Fruit fly (Drosophila melanogaster) whole organism, wandering third instar larva: Measurements from ENCODE around the gene Klp98A.

Experiments used
- Abd-B ChIP-seq: fragments of >200 bp; optimal IDR thresholded peaks from 2 replicates; lab custom pipeline; 2017; ENCODE audit warnings: missing biosample characterization, missing genetic modification characterization
- CG32264 ChIP-seq: fragments of 200-800 bp; sonication (Bioruptor generic); optimal IDR thresholded peaks from 2 replicates; lab custom pipeline; 2016; ENCODE audit warnings: missing biosample characterization, missing genetic modification characterization
- CG9705 ChIP-seq: fragments of 200-800 bp; sonication (Bioruptor generic); optimal IDR thresholded peaks from 2 replicates; lab custom pipeline; 2018; ENCODE audit warnings: missing biosample characterization, mild to moderate bottlenecking, missing genetic modification characterization
- CrebA ChIP-seq: fragments of 200-800 bp; sonication (Bioruptor generic); optimal IDR thresholded peaks from 2 replicates; lab custom pipeline; 2016; ENCODE audit warnings: missing biosample characterization, mild to moderate bottlenecking, missing genetic modification characterization, borderline replicate concordance
- Dfd ChIP-seq: fragments of >200 bp; optimal IDR thresholded peaks from 2 replicates; lab custom pipeline; 2017; ENCODE audit warnings: missing biosample characterization, missing genetic modification characterization
- Dif ChIP-seq: fragments of 200-275, 200-300 bp; sonication (Bioruptor generic); optimal IDR thresholded peaks from 2 replicates; lab custom pipeline; 2018; ENCODE audit warnings: missing biosample characterization, missing genetic modification characterization; ENCODE audit not compliant: partially characterized antibody
- GATAd ChIP-seq: sonication (Bioruptor generic); optimal IDR thresholded peaks from 2 replicates; lab custom pipeline; 2016; ENCODE audit warnings: missing biosample characterization, missing genetic modification characterization
- HLH106 ChIP-seq: fragments of 200-800 bp; optimal IDR thresholded peaks from 3 replicates; lab custom pipeline; 2019; ENCODE audit warnings: missing biosample characterization, mild to moderate bottlenecking, missing genetic modification characterization, moderate library complexity
- Hnf4 ChIP-seq: fragments of 200-800 bp; sonication (Bioruptor generic); optimal IDR thresholded peaks from 2 replicates; lab custom pipeline; 2016; ENCODE audit warnings: missing biosample characterization, mild to moderate bottlenecking, missing genetic modification characterization
- Hr78 ChIP-seq: fragments of >200 bp; optimal IDR thresholded peaks from 2 replicates; lab custom pipeline; 2017; ENCODE audit warnings: missing biosample characterization, missing genetic modification characterization
- Hr83 ChIP-seq: fragments of 200-300 bp; sonication (Bioruptor generic); optimal IDR thresholded peaks from 2 replicates; lab custom pipeline; 2016; ENCODE audit warnings: missing biosample characterization, mild to moderate bottlenecking, missing genetic modification characterization, moderate library complexity; ENCODE audit not compliant: poor library complexity, severe bottlenecking
- Jra ChIP-seq: sonication (Bioruptor generic); optimal IDR thresholded peaks from 2 replicates; lab custom pipeline; 2016; ENCODE audit warnings: missing biosample characterization, missing genetic modification characterization
- Mio ChIP-seq: sonication (Bioruptor generic); optimal IDR thresholded peaks from 2 replicates; lab custom pipeline; 2016; ENCODE audit warnings: missing biosample characterization, missing genetic modification characterization
- Myc ChIP-seq: fragments of >200 bp; optimal IDR thresholded peaks from 2 replicates; lab custom pipeline; 2017
- N ChIP-seq: fragments of >200 bp; optimal IDR thresholded peaks from 2 replicates; lab custom pipeline; 2018; ENCODE audit warnings: missing biosample characterization, missing external identifiers, missing genetic modification characterization
- OdsH ChIP-seq: fragments of 200-800 bp; sonication (Bioruptor generic); optimal IDR thresholded peaks from 2 replicates; lab custom pipeline; 2016; ENCODE audit warnings: missing biosample characterization, mild to moderate bottlenecking, missing genetic modification characterization
- Rel ChIP-seq, 2 experiments: fragments of 200-800 bp; sonication (Bioruptor generic) in 1 of 2; optimal IDR thresholded peaks; 2 replicates in 1 of 2; 3 replicates in 1 of 2; lab custom pipeline; 2016 to 2019; ENCODE audit warnings: mild to moderate bottlenecking in 2 of 2, missing biosample characterization in 2 of 2, missing genetic modification characterization in 2 of 2, moderate library complexity in 1 of 2
- Sp1 ChIP-seq: fragments of 200-800 bp; sonication (Bioruptor generic); optimal IDR thresholded peaks from 3 replicates; lab custom pipeline; 2019; ENCODE audit warnings: missing biosample characterization, mild to moderate bottlenecking, missing genetic modification characterization, moderate library complexity
- Vsx2 ChIP-seq: fragments of 200-300, 225-300 bp; sonication (Bioruptor generic); optimal IDR thresholded peaks from 2 replicates; lab custom pipeline; 2018; ENCODE audit warnings: missing biosample characterization, missing genetic modification characterization; ENCODE audit not compliant: partially characterized antibody
- br ChIP-seq: fragments of 200-800 bp; sonication (Bioruptor generic); optimal IDR thresholded peaks from 2 replicates; lab custom pipeline; 2016; ENCODE audit warnings: missing biosample characterization, missing genetic modification characterization
- brk ChIP-seq: fragments of 200-800 bp; sonication (Bioruptor generic); optimal IDR thresholded peaks from 2 replicates; lab custom pipeline; 2016; ENCODE audit warnings: missing biosample characterization, mild to moderate bottlenecking, missing genetic modification characterization
- dl ChIP-seq, 2 experiments: fragments of 175-275, 200-275 bp in 1 of 2; fragments of 200-275 bp in 1 of 2; sonication (Bioruptor generic); optimal IDR thresholded peaks; lab custom pipeline; 2018; ENCODE audit warnings: mild to moderate bottlenecking in 2 of 2, missing biosample characterization in 2 of 2, missing genetic modification characterization in 2 of 2, moderate library complexity in 2 of 2; ENCODE audit not compliant: partially characterized antibody in 2 of 2, insufficient read depth in 1 of 2
- dmrt93B ChIP-seq: fragments of 200-800 bp; sonication (Bioruptor generic); optimal IDR thresholded peaks from 2 replicates; lab custom pipeline; 2018; ENCODE audit warnings: missing biosample characterization, mild to moderate bottlenecking, missing genetic modification characterization
- dsf ChIP-seq: sonication (Bioruptor generic); optimal IDR thresholded peaks from 2 replicates; lab custom pipeline; 2016; ENCODE audit warnings: missing biosample characterization, missing genetic modification characterization, borderline replicate concordance
- ey ChIP-seq: fragments of 200-800 bp; sonication (Bioruptor generic); optimal IDR thresholded peaks from 2 replicates; lab custom pipeline; 2016; ENCODE audit warnings: missing biosample characterization, missing genetic modification characterization
- foxo ChIP-seq, 2 experiments: fragments of 200-800 bp; sonication (Bioruptor generic); optimal IDR thresholded peaks; 2 replicates in 1 of 2; 3 replicates in 1 of 2; lab custom pipeline; 2016 to 2017; ENCODE audit warnings: missing biosample characterization in 2 of 2, missing genetic modification characterization in 2 of 2
- fru ChIP-seq: fragments of 200-800 bp; sonication (Bioruptor generic); optimal IDR thresholded peaks from 3 replicates; lab custom pipeline; 2016; ENCODE audit warnings: missing biosample characterization, mild to moderate bottlenecking, missing genetic modification characterization
- h ChIP-seq: fragments of 200-800 bp; sonication (Bioruptor generic); optimal IDR thresholded peaks from 3 replicates; lab custom pipeline; 2016; ENCODE audit warnings: missing biosample characterization, mild to moderate bottlenecking, missing genetic modification characterization
- jim ChIP-seq: fragments of 175-275, 200-325 bp; sonication (Bioruptor generic); optimal IDR thresholded peaks from 2 replicates; lab custom pipeline; 2016; ENCODE audit warnings: missing biosample characterization, mild to moderate bottlenecking, missing genetic modification characterization
- lola ChIP-seq: fragments of >200 bp; optimal IDR thresholded peaks from 2 replicates; lab custom pipeline; 2017; ENCODE audit warnings: missing biosample characterization, missing genetic modification characterization
- pan ChIP-seq: fragments of >200 bp; optimal IDR thresholded peaks from 2 replicates; lab custom pipeline; 2017
- psq ChIP-seq: fragments of 200-800 bp; sonication (Bioruptor generic); optimal IDR thresholded peaks from 3 replicates; lab custom pipeline; 2017; ENCODE audit warnings: missing biosample characterization, mild to moderate bottlenecking, missing genetic modification characterization, moderate library complexity
- rgr ChIP-seq: fragments of 200-800 bp; sonication (Bioruptor generic); optimal IDR thresholded peaks from 3 replicates; lab custom pipeline; 2016; ENCODE audit warnings: missing biosample characterization, mild to moderate bottlenecking, missing genetic modification characterization
- sage ChIP-seq: fragments of 200-800 bp; sonication (Bioruptor generic); optimal IDR thresholded peaks from 2 replicates; lab custom pipeline; 2016; ENCODE audit warnings: missing biosample characterization, mild to moderate bottlenecking, missing genetic modification characterization
- sv ChIP-seq: fragments of 200-800 bp; sonication (Bioruptor generic); optimal IDR thresholded peaks from 3 replicates; lab custom pipeline; 2016; ENCODE audit warnings: missing biosample characterization, missing genetic modification characterization
- tai ChIP-seq: sonication (Bioruptor generic); optimal IDR thresholded peaks from 2 replicates; lab custom pipeline; 2016; ENCODE audit warnings: missing biosample characterization, missing genetic modification characterization
- usp ChIP-seq: fragments of >200 bp; optimal IDR thresholded peaks from 2 replicates; lab custom pipeline; 2017; ENCODE audit warnings: missing biosample characterization, missing genetic modification characterization
- woc ChIP-seq: sonication (Bioruptor generic); optimal IDR thresholded peaks from 2 replicates; lab custom pipeline; 2016; ENCODE audit warnings: missing biosample characterization, mild to moderate bottlenecking, missing genetic modification characterization

The Klp98A gene

DNA sequence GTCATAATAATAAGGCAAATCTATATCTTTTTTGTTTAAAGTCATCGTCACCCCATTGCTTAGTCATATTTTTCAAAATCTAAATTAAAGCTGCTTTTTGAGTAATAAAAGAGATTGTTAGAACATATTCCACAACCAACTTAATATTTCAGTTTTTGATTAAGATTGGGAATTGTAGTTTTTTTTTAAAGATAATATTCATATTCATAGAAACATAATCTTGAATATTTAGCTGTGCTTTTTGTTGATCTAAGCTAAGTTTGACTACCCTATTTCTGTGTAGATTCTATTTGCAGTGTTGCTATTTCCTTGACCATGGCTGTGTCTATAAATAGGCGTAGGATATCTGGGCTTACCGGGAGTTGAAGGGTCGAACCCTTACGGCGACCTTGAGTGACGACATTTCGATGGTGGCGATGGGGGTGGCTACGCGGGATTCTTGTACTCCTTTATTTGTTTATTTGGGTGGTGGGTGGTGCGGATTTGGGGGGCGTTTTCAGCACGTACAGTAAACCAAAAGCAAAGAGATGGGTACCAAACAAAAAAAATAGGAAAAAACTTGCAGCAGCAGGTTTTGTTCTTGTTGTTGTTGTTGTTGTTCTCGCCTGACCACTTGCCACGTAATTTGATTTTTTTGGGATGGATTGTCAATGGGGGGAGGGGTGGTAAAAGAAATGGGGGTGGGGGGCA, 830 bp downstream of the Klp98A start:
- TF ChIP-seq rgr (no peak), brk (GFP tag; lab: Kevin White, UChicago) (no peak), foxo (GFP tag; optimal IDR thresholded peaks at IDR 0.05; lab: Kevin White, UChicago) (no peak), CG9705 (GFP tag; lab: Kevin White, UChicago) (no peak), Sp1 (GFP tag; lab: Kevin White, UChicago) (no peak), psq (GFP tag; lab: Kevin White, UChicago) (no peak), dl (GFP tag; optimal IDR thresholded peaks at IDR 0.05; lab: Kevin White, UChicago; ENCODE audit: insufficient read depth in 1 of 2, partially characterized antibody in 2 of 2) (no peak), br (GFP tag; lab: Kevin White, UChicago) (no peak), tai (GFP tag; lab: Kevin White, UChicago) (no peak), Mio (GFP tag; lab: Kevin White, UChicago) (no peak), ey (no peak), fru (GFP tag; lab: Kevin White, UChicago) (no peak), sv (GFP tag; lab: Kevin White, UChicago) (no peak), Vsx2 (no peak), jim (GFP tag; lab: Kevin White, UChicago) (no peak), CG32264 (GFP tag; lab: Kevin White, UChicago) (no peak), dsf (GFP tag; lab: Kevin White, UChicago) (no peak)

- TF ChIP-seq lola (GFP tag; lab: Kevin White, UChicago) (no peak), Mio (GFP tag; lab: Kevin White, UChicago) (no peak), OdsH (GFP tag; lab: Kevin White, UChicago) (peak; percentile 12), Hr78 (GFP tag; lab: Kevin White, UChicago) (no peak), Myc (lab: Kevin White, UChicago) (no peak), fru (GFP tag; lab: Kevin White, UChicago) (peak; percentile 61), CG9705 (GFP tag; lab: Kevin White, UChicago) (peak; percentile 22), pan (lab: Kevin White, UChicago) (no peak), Hr83 (GFP tag; lab: Kevin White, UChicago) (no peak), rgr (peak; percentile 35), br (GFP tag; lab: Kevin White, UChicago) (peak; percentile 61), GATAd (no peak), jim (GFP tag; lab: Kevin White, UChicago) (no peak), brk (GFP tag; lab: Kevin White, UChicago) (no peak), tai (GFP tag; lab: Kevin White, UChicago) (no peak), sage (no peak), usp (GFP tag; lab: Kevin White, UChicago) (no peak), foxo (GFP tag; optimal IDR thresholded peaks at IDR 0.05; lab: Kevin White, UChicago) (peak in 1 of 2 experiments; percentile 62), sv (GFP tag; lab: Kevin White, UChicago) (peak; percentile 23), CrebA (GFP tag; lab: Kevin White, UChicago) (no peak), Abd-B (no peak), h (GFP tag; lab: Kevin White, UChicago) (peak; percentile 74), Vsx2 (no peak), psq (GFP tag; lab: Kevin White, UChicago) (peak; percentile 49), dsf (GFP tag; lab: Kevin White, UChicago) (no peak), ey (peak; percentile 63), CG32264 (GFP tag; lab: Kevin White, UChicago) (no peak), woc (peak; percentile 13), Jra (GFP tag; lab: Kevin White, UChicago) (no peak), Rel (GFP tag; optimal IDR thresholded peaks at IDR 0.05; lab: Kevin White, UChicago) (no peak), Rel (tag; optimal IDR thresholded peaks at IDR 0.05; lab: Kevin White, UChicago) (no peak), Hnf4 (GFP tag; lab: Kevin White, UChicago) (no peak), dl (GFP tag; optimal IDR thresholded peaks at IDR 0.05; lab: Kevin White, UChicago; ENCODE audit: insufficient read depth in 1 of 2, partially characterized antibody in 2 of 2) (no peak), HLH106 (tag; lab: Kevin White, UChicago) (peak; percentile 66), Dfd (GFP tag; lab: Kevin White, UChicago) (no peak), dmrt93B (GFP tag; lab: Kevin White, UChicago) (peak; percentile 41), Sp1 (GFP tag; lab: Kevin White, UChicago) (peak; percentile 24), N (GFP tag; lab: Kevin White, UChicago) (no peak), Dif (GFP tag; lab: Kevin White, UChicago) (no peak)
Measured at dm6 chr3R:27556972-27557371, 2.0 kb downstream of the Klp98A start.
